Fruit fly (Drosophila melanogaster): ENCODE measurements around the gene CG9547.
A peak's percentile ranks its signal among the peaks of the same experiment; 100 is the strongest.

CG9547 gene

dm6 chr2L:6479226-6479906 is 15.0 kb downstream of the CG9547 start (continued):
- TF ChIP-seq CG34224 (GFP tag; IDR thresholded peaks at IDR 0.05; ENCODE audit: partially characterized antibody) (no peak), insv (GFP tag; optimal IDR thresholded peaks at IDR 0.05) (peak in 1 of 2 experiments; percentile 28), CG13287 (GFP tag; IDR thresholded peaks at IDR 0.05; ENCODE audit: partially characterized antibody) (peak; percentile 13; the same call in 1 of the 2 replicates), cwo (GFP tag; optimal IDR thresholded peaks at IDR 0.05) (peak; percentile 48), CG3407 (GFP tag; optimal IDR thresholded peaks at IDR 0.05) (no peak), NfI (GFP tag; optimal IDR thresholded peaks at IDR 0.05) (peak; percentile 30), CG11456 (GFP tag; IDR thresholded peaks at IDR 0.05) (peak; percentile 54; the same call in 1 of the 3 replicates), dmrt11E (tag; optimal IDR thresholded peaks at IDR 0.05) (peak; percentile 8), ro (GFP tag; IDR thresholded peaks at IDR 0.05) (no peak), salm (tag; optimal IDR thresholded peaks at IDR 0.05) (no peak), ase (GFP tag; IDR thresholded peaks at IDR 0.05) (no peak), Med (GFP tag) (peak; percentile 78), CG43689 (GFP tag; IDR thresholded peaks at IDR 0.05) (no peak), CG4328 (GFP tag; optimal IDR thresholded peaks at IDR 0.05) (peak; percentile 72), cad (GFP tag; optimal IDR thresholded peaks at IDR 0.05) (no peak), shn (GFP tag; optimal IDR thresholded peaks at IDR 0.05) (no peak), CG10959 (GFP tag; IDR thresholded peaks at IDR 0.05) (no peak), corto (GFP tag; optimal IDR thresholded peaks at IDR 0.05) (no peak), Adf1 (GFP tag; IDR thresholded peaks at IDR 0.05) (peak; percentile 69), ewg (GFP tag; optimal IDR thresholded peaks at IDR 0.05) (no peak), CG1603 (tag; optimal IDR thresholded peaks at IDR 0.05) (peak; percentile 25), Awh (GFP tag; IDR thresholded peaks at IDR 0.05) (no peak), CG10147 (GFP tag; optimal IDR thresholded peaks at IDR 0.05) (no peak), CG17385 (GFP tag; optimal IDR thresholded peaks at IDR 0.05) (peak; percentile 20), jigr1 (GFP tag; IDR thresholded peaks at IDR 0.05) (no peak), Drgx (GFP tag; IDR thresholded peaks at IDR 0.05) (no peak), CG9437 (GFP tag; optimal IDR thresholded peaks at IDR 0.05) (no peak), sna (GFP tag; IDR thresholded peaks at IDR 0.05; ENCODE audit: partially characterized antibody) (no peak), sug (tag; optimal IDR thresholded peaks at IDR 0.05) (peak; percentile 66), CG10462 (GFP tag; optimal IDR thresholded peaks at IDR 0.05) (no peak), CG4424 (GFP tag; optimal IDR thresholded peaks at IDR 0.05) (no peak), CG18599 (GFP tag; optimal IDR thresholded peaks at IDR 0.05) (peak; percentile 61), CG8388 (GFP tag; optimal IDR thresholded peaks at IDR 0.05) (no peak), gem (tag; optimal IDR thresholded peaks at IDR 0.05) (peak; percentile 35), br (optimal IDR thresholded peaks at IDR 0.05) (no peak), CG3163 (GFP tag; optimal IDR thresholded peaks at IDR 0.05) (no peak), CG4404 (GFP tag; IDR thresholded peaks at IDR 0.05) (no peak), NC2β (GFP tag; optimal IDR thresholded peaks at IDR 0.05) (peak; percentile 20), CG6854 (GFP tag; optimal IDR thresholded peaks at IDR 0.05) (no peak), CG10654 (GFP tag; optimal IDR thresholded peaks at IDR 0.05) (no peak), twi (tag; optimal IDR thresholded peaks at IDR 0.05) (peak; percentile 2), CG7786 (GFP tag; optimal IDR thresholded peaks at IDR 0.05) (no peak), slou (GFP tag; optimal IDR thresholded peaks at IDR 0.05) (no peak), Sox100B (GFP tag; optimal IDR thresholded peaks at IDR 0.05) (peak; percentile 36), Mes4 (GFP tag; optimal IDR thresholded peaks at IDR 0.05) (no peak), hb (GFP tag; IDR thresholded peaks at IDR 0.05; ENCODE audit: partially characterized antibody) (no peak), CG14860 (GFP tag; IDR thresholded peaks at IDR 0.05; ENCODE audit: partially characterized antibody) (no peak), wor (GFP tag; IDR thresholded peaks at IDR 0.05) (no peak), BEAF-32 (GFP tag; optimal IDR thresholded peaks at IDR 0.05) (no peak), CG17568 (GFP tag; optimal IDR thresholded peaks at IDR 0.05) (peak; percentile 75)

All from whole organism, embryonic.